Fruit fly (Drosophila melanogaster) whole organism, embryonic: Measurements from ENCODE around the gene CG15044.

ENCODE experiments used
- Adf1 ChIP-seq: fragments of 200-800 bp; sonication (Bioruptor generic); IDR thresholded peaks from 2 replicates; pipeline ENCODE4 v1.3.6; 2022; ENCODE audit warnings: missing biosample characterization, missing genetic modification characterization
- Aef1 ChIP-seq: fragments of 200-800 bp; sonication (Bioruptor generic); IDR thresholded peaks from 3 replicates; pipeline ENCODE4 v1.3.6; 2022; ENCODE audit warnings: missing biosample characterization, missing genetic modification characterization
- Antp ChIP-seq: fragments of 200-800 bp; sonication (Bioruptor generic); optimal IDR thresholded peaks from 3 replicates; lab custom pipeline; 2016; ENCODE audit warnings: missing biosample characterization, missing genetic modification characterization
- BEAF-32 ChIP-seq: fragments of 200-800 bp; sonication (Bioruptor generic); optimal IDR thresholded peaks from 3 replicates; lab custom pipeline; 2017; ENCODE audit warnings: missing biosample characterization, missing genetic modification characterization, mild to moderate bottlenecking, moderate library complexity, missing genetic modification reagents
- CG1024 ChIP-seq: fragments of 200-800 bp; sonication (Bioruptor generic); IDR thresholded peaks from 2 replicates; pipeline ENCODE4 v1.3.6; 2022; ENCODE audit warnings: missing biosample characterization, missing genetic modification characterization
- CG10979 ChIP-seq: fragments of 200-800 bp; sonication (Bioruptor generic); optimal IDR thresholded peaks from 2 replicates; lab custom pipeline; 2018; ENCODE audit warnings: missing biosample characterization, mild to moderate bottlenecking, missing genetic modification characterization, moderate library complexity
- CG12236 ChIP-seq: fragments of 200-800 bp; sonication (Bioruptor generic); optimal IDR thresholded peaks from 2 replicates; lab custom pipeline; 2016; ENCODE audit warnings: missing biosample characterization, missing genetic modification characterization
- CG13424 ChIP-seq: fragments of 200-800 bp; sonication (Bioruptor generic); optimal IDR thresholded peaks from 2 replicates; lab custom pipeline; 2019; ENCODE audit warnings: missing biosample characterization, mild to moderate bottlenecking, missing genetic modification characterization, moderate library complexity
- CG13894 ChIP-seq: fragments of 200-800 bp; sonication (Bioruptor generic); optimal IDR thresholded peaks from 3 replicates; lab custom pipeline; 2018; ENCODE audit warnings: missing biosample characterization, mild to moderate bottlenecking, missing genetic modification characterization, moderate library complexity
- CG14441 ChIP-seq: fragments of 200-800 bp; sonication (Bioruptor generic); IDR thresholded peaks from 2 replicates; pipeline ENCODE4 v1.3.6; 2022; ENCODE audit warnings: missing biosample characterization, missing genetic modification characterization
- CG15073 ChIP-seq: fragments of 200-800 bp; sonication (Bioruptor generic); optimal IDR thresholded peaks from 2 replicates; lab custom pipeline; 2016; ENCODE audit warnings: missing biosample characterization, missing genetic modification characterization
- CG1647 ChIP-seq: fragments of 200-800 bp; sonication (Bioruptor generic); optimal IDR thresholded peaks from 3 replicates; lab custom pipeline; 2016; ENCODE audit warnings: missing biosample characterization, missing genetic modification characterization
- CG18599 ChIP-seq: fragments of 200-800 bp; sonication (Bioruptor generic); optimal IDR thresholded peaks from 3 replicates; lab custom pipeline; 2017; ENCODE audit warnings: missing biosample characterization, missing genetic modification characterization, mild to moderate bottlenecking, moderate library complexity, missing genetic modification reagents
- CG31224 ChIP-seq: fragments of 200-800 bp; sonication (Bioruptor generic); IDR thresholded peaks from 2 replicates; pipeline ENCODE4 v1.3.6; 2022; ENCODE audit warnings: missing biosample characterization, missing genetic modification characterization
- CG32532 ChIP-seq: fragments of 200-800 bp; sonication (Bioruptor generic); IDR thresholded peaks from 2 replicates; pipeline ENCODE4 v1.3.6; 2022; ENCODE audit warnings: missing biosample characterization, missing genetic modification characterization
- CG4360 ChIP-seq: fragments of 200-800 bp; sonication (Bioruptor generic); IDR thresholded peaks from 2 replicates; pipeline ENCODE4 v1.3.6; 2022; ENCODE audit warnings: missing biosample characterization, missing genetic modification characterization
- CG4707 ChIP-seq: fragments of 200-800 bp; sonication (Bioruptor generic); optimal IDR thresholded peaks from 2 replicates; lab custom pipeline; 2018; ENCODE audit warnings: missing biosample characterization, mild to moderate bottlenecking, missing genetic modification characterization, moderate library complexity
- CG6175 ChIP-seq: fragments of 200-800 bp; sonication (Bioruptor generic); IDR thresholded peaks from 3 replicates; pipeline ENCODE4 v1.3.6; 2022; ENCODE audit warnings: missing biosample characterization, missing genetic modification characterization
- CG8290 ChIP-seq, 3 experiments: fragments of 200-800 bp; sonication (Bioruptor generic); optimal IDR thresholded peaks; 2 replicates each; lab custom pipeline; 2016 to 2019; ENCODE audit warnings: missing biosample characterization in 3 of 3, missing genetic modification characterization in 3 of 3, mild to moderate bottlenecking in 2 of 3, moderate library complexity in 1 of 3
- CG8944 ChIP-seq: fragments of 200-800 bp; sonication (Bioruptor generic); optimal IDR thresholded peaks from 3 replicates; lab custom pipeline; 2016; ENCODE audit warnings: missing biosample characterization, missing genetic modification characterization
- CG9215 ChIP-seq: fragments of 200-800 bp; sonication (Bioruptor generic); IDR thresholded peaks from 2 replicates; pipeline ENCODE4 v1.3.6; 2022; ENCODE audit warnings: missing biosample characterization, missing genetic modification characterization
- Camta ChIP-seq: fragments of 200-800 bp; sonication (Bioruptor generic); optimal IDR thresholded peaks from 2 replicates; lab custom pipeline; 2016; ENCODE audit warnings: missing biosample characterization, missing genetic modification characterization
- CkIIα-i1 ChIP-seq: fragments of 200-800 bp; sonication (Bioruptor generic); IDR thresholded peaks from 2 replicates; pipeline ENCODE4 v1.3.6; 2022; ENCODE audit warnings: missing biosample characterization, missing genetic modification characterization
- HLHmδ ChIP-seq: fragments of 200-800 bp; sonication (Bioruptor generic); optimal IDR thresholded peaks from 2 replicates; lab custom pipeline; 2018; ENCODE audit warnings: missing biosample characterization, mild to moderate bottlenecking, missing genetic modification characterization, moderate library complexity
- Hand ChIP-seq: fragments of 200-800 bp; sonication (Bioruptor generic); optimal IDR thresholded peaks from 2 replicates; lab custom pipeline; 2017; ENCODE audit warnings: mild to moderate bottlenecking, missing biosample characterization, missing genetic modification reagents, missing genetic modification characterization
- Lim3 ChIP-seq: fragments of 200-800 bp; sonication (Bioruptor generic); IDR thresholded peaks from 2 replicates; pipeline ENCODE4 v1.3.6; 2022; ENCODE audit warnings: missing biosample characterization, missing genetic modification characterization
- MESR4 ChIP-seq: fragments of 200-800 bp; sonication (Bioruptor generic); optimal IDR thresholded peaks from 2 replicates; lab custom pipeline; 2018; ENCODE audit warnings: missing biosample characterization, mild to moderate bottlenecking, missing genetic modification characterization, moderate library complexity
- Meics ChIP-seq: fragments of 200-800 bp; sonication (Bioruptor generic); optimal IDR thresholded peaks from 2 replicates; lab custom pipeline; 2017; ENCODE audit warnings: missing biosample characterization, mild to moderate bottlenecking, missing genetic modification characterization
- Mes4 ChIP-seq: fragments of 200-800 bp; sonication (Bioruptor generic); optimal IDR thresholded peaks from 2 replicates; lab custom pipeline; 2016; ENCODE audit warnings: missing biosample characterization, missing genetic modification characterization
- Oli ChIP-seq: fragments of 200-800 bp; sonication (Bioruptor generic); optimal IDR thresholded peaks from 2 replicates; lab custom pipeline; 2018; ENCODE audit warnings: missing biosample characterization, mild to moderate bottlenecking, missing genetic modification characterization, moderate library complexity
- Poxn ChIP-seq: fragments of 200-800 bp; sonication (Bioruptor generic); IDR thresholded peaks from 2 replicates; pipeline ENCODE4 v1.3.6; 2022; ENCODE audit warnings: missing biosample characterization, missing genetic modification characterization
- ab ChIP-seq: fragments of 200-800 bp; sonication (Bioruptor generic); optimal IDR thresholded peaks from 2 replicates; lab custom pipeline; 2016; ENCODE audit warnings: missing biosample characterization, missing genetic modification characterization
- ap ChIP-seq: fragments of 200-800 bp; sonication (Bioruptor generic); IDR thresholded peaks from 2 replicates; pipeline ENCODE4 v1.3.6; 2022; ENCODE audit warnings: missing biosample characterization, missing genetic modification characterization
- ash1 ChIP-seq: fragments of 200-800 bp; sonication (Bioruptor generic); optimal IDR thresholded peaks from 2 replicates; lab custom pipeline; 2018; ENCODE audit warnings: missing biosample characterization, mild to moderate bottlenecking, missing genetic modification characterization
- br ChIP-seq: fragments of >200 bp; optimal IDR thresholded peaks from 2 replicates; lab custom pipeline; 2017
- corto ChIP-seq: fragments of 200-800 bp; sonication (Bioruptor generic); optimal IDR thresholded peaks from 2 replicates; lab custom pipeline; 2016; ENCODE audit warnings: missing biosample characterization, mild to moderate bottlenecking, missing genetic modification characterization, moderate library complexity
- en ChIP-seq: fragments of 200-800 bp; sonication (Bioruptor generic); optimal IDR thresholded peaks from 2 replicates; lab custom pipeline; 2016; ENCODE audit warnings: missing biosample characterization, missing genetic modification characterization
- esg ChIP-seq: fragments of 200-800 bp; sonication (Bioruptor generic); conservative IDR thresholded peaks from 2 replicates; pipeline ENCODE4 v1.3.6; 2022; ENCODE audit warnings: missing biosample characterization, missing genetic modification characterization
- gce ChIP-seq: fragments of 200-800 bp; sonication (Bioruptor generic); IDR thresholded peaks from 3 replicates; pipeline ENCODE4 v1.3.6; 2022; ENCODE audit warnings: missing biosample characterization, missing genetic modification characterization
- gsb-n ChIP-seq: fragments of 200-800 bp; sonication (Bioruptor generic); optimal IDR thresholded peaks from 3 replicates; lab custom pipeline; 2018; ENCODE audit warnings: missing biosample characterization, mild to moderate bottlenecking, missing genetic modification characterization
- h ChIP-seq: fragments of >200 bp; optimal IDR thresholded peaks from 2 replicates; lab custom pipeline; 2017
- her ChIP-seq: fragments of 200-800 bp; sonication (Bioruptor generic); optimal IDR thresholded peaks from 2 replicates; lab custom pipeline; 2016; ENCODE audit warnings: missing biosample characterization, missing genetic modification characterization
- kah ChIP-seq: fragments of 200-800 bp; sonication (Bioruptor generic); optimal IDR thresholded peaks from 2 replicates; lab custom pipeline; 2018; ENCODE audit warnings: missing biosample characterization, mild to moderate bottlenecking, missing genetic modification characterization
- lmd ChIP-seq: fragments of 200-800 bp; sonication (Bioruptor generic); IDR thresholded peaks from 2 replicates; pipeline ENCODE4 v1.3.6; 2022; ENCODE audit warnings: missing biosample characterization, missing genetic modification characterization
- luna ChIP-seq: fragments of 200-800 bp; sonication (Bioruptor generic); optimal IDR thresholded peaks from 2 replicates; lab custom pipeline; 2016; ENCODE audit warnings: missing biosample characterization, missing genetic modification characterization
- mam ChIP-seq: fragments of 200-800 bp; sonication (Bioruptor generic); optimal IDR thresholded peaks from 3 replicates; lab custom pipeline; 2016; ENCODE audit warnings: missing biosample characterization, missing genetic modification characterization
- pnt ChIP-seq: fragments of 200-800 bp; sonication (Bioruptor generic); optimal IDR thresholded peaks from 3 replicates; lab custom pipeline; 2016; ENCODE audit warnings: missing biosample characterization, missing genetic modification characterization
- row ChIP-seq: fragments of 200-800 bp; sonication (Bioruptor generic); IDR thresholded peaks from 3 replicates; pipeline ENCODE4 v1.3.6; 2022; ENCODE audit warnings: missing biosample characterization, missing genetic modification characterization
- sc ChIP-seq, 3 experiments: fragments of >200 bp in 2 of 3; fragments of 200-800 bp in 1 of 3; sonication (Bioruptor generic) in 1 of 3; optimal IDR thresholded peaks; 2 replicates in 2 of 3; 3 replicates in 1 of 3; lab custom pipeline; 2017; ENCODE audit warnings: mild to moderate bottlenecking in 1 of 3, missing biosample characterization in 1 of 3, missing genetic modification characterization in 1 of 3, missing genetic modification reagents in 1 of 3
- sens ChIP-seq: fragments of 200-800 bp; sonication (Bioruptor generic); peaks from one replicate; lab custom pipeline; 2016; ENCODE audit warnings: missing biosample characterization, missing genetic modification characterization
- slbo ChIP-seq: fragments of 200-800 bp; sonication (Bioruptor generic); IDR thresholded peaks from 2 replicates; pipeline ENCODE4 v1.3.6; 2022; ENCODE audit warnings: missing biosample characterization, missing genetic modification characterization
- ttk ChIP-seq: fragments of 200-800 bp; sonication (Bioruptor generic); IDR thresholded peaks from 2 replicates; pipeline ENCODE4 v2.1.2; 2022; ENCODE audit warnings: missing biosample characterization, missing genetic modification characterization
- wek ChIP-seq: fragments of 200-800 bp; sonication (Bioruptor generic); optimal IDR thresholded peaks from 3 replicates; lab custom pipeline; 2018; ENCODE audit warnings: missing biosample characterization, mild to moderate bottlenecking, missing genetic modification characterization, moderate library complexity

Gene CG15044

dm6 chrX:18452717-18453116 lies 39.1 kb downstream of the CG15044 start (continued):
- no peak for TF ChIP-seq wek (GFP tag; lab: Kevin White, UChicago)
- TF ChIP-seq Poxn: no peak
- no peak for TF ChIP-seq ap
- TF ChIP-seq kah: no peak
- TF ChIP-seq CG1024 (GFP tag; lab: Robert Waterston, UW): no peak
- TF ChIP-seq CG18599 (GFP tag; lab: Kevin White, UChicago): peak; percentile 38
- no peak for TF ChIP-seq Aef1 (GFP tag; lab: Robert Waterston, UW)
- peak; percentile 66 for TF ChIP-seq sens (GFP tag; lab: Kevin White, UChicago)
- peak; percentile 16; the same call in 1 of the 2 replicates for TF ChIP-seq CG9215 (GFP tag; lab: Robert Waterston, UW)
- no peak for TF ChIP-seq ttk
- TF ChIP-seq HLHmδ (GFP tag; lab: Kevin White, UChicago): no peak
- TF ChIP-seq Mes4 (GFP tag; lab: Kevin White, UChicago): no peak
- no peak for TF ChIP-seq CkIIα-i1
- no peak for TF ChIP-seq corto (GFP tag; lab: Kevin White, UChicago)
- TF ChIP-seq Adf1 (GFP tag; lab: Robert Waterston, UW): no peak
- TF ChIP-seq ab (GFP tag; lab: Kevin White, UChicago): no peak
- no peak for TF ChIP-seq Hand (GFP tag; lab: Kevin White, UChicago)
- no peak for TF ChIP-seq CG8944 (GFP tag; lab: Kevin White, UChicago)
- no peak for TF ChIP-seq mam
- TF ChIP-seq BEAF-32: no peak
- TF ChIP-seq CG12236 (GFP tag; lab: Kevin White, UChicago): no peak
- no peak for TF ChIP-seq CG15073 (GFP tag; lab: Kevin White, UChicago)
- TF ChIP-seq h (lab: Kevin White, UChicago): no peak
- TF ChIP-seq en (GFP tag; lab: Kevin White, UChicago): no peak
- peak; percentile 59 for TF ChIP-seq row (GFP tag; lab: Robert Waterston, UW)
- TF ChIP-seq CG1647: no peak
- TF ChIP-seq CG14441 (GFP tag; lab: Robert Waterston, UW): no peak
- TF ChIP-seq CG31224 (GFP tag; lab: Robert Waterston, UW): no peak
- no peak for TF ChIP-seq CG13894 (tag; lab: Kevin White, UChicago)
- TF ChIP-seq gce (GFP tag; lab: Robert Waterston, UW): no peak
- TF ChIP-seq luna (GFP tag; lab: Kevin White, UChicago): no peak
- no peak for TF ChIP-seq pnt (GFP tag; lab: Kevin White, UChicago)
- no peak for TF ChIP-seq Oli (tag; lab: Kevin White, UChicago)
- no peak for TF ChIP-seq CG6175 (GFP tag; lab: Robert Waterston, UW)
- no peak for TF ChIP-seq br (lab: Kevin White, UChicago)
- no peak for TF ChIP-seq Lim3 (GFP tag; lab: Robert Waterston, UW)
- no peak for TF ChIP-seq MESR4
- TF ChIP-seq sc (optimal IDR thresholded peaks at IDR 0.05; lab: Kevin White, UChicago): no peak
- TF ChIP-seq sc (GFP tag; optimal IDR thresholded peaks at IDR 0.05; lab: Kevin White, UChicago): no peak
- TF ChIP-seq lmd (GFP tag; lab: Robert Waterston, UW): no peak
- no peak for TF ChIP-seq CG10979 (tag; lab: Kevin White, UChicago)
- no peak for TF ChIP-seq CG13424 (tag; lab: Kevin White, UChicago)
- TF ChIP-seq Meics (GFP tag; lab: Kevin White, UChicago): peak; percentile 12
- TF ChIP-seq gsb-n: no peak
- no peak for TF ChIP-seq CG4360 (GFP tag; lab: Robert Waterston, UW)
- no peak for TF ChIP-seq CG32532 (GFP tag; lab: Robert Waterston, UW)
- no peak for TF ChIP-seq Antp
- TF ChIP-seq Camta: no peak
- TF ChIP-seq CG8290 (GFP tag; optimal IDR thresholded peaks at IDR 0.05; lab: Kevin White, UChicago): no peak
- no peak for TF ChIP-seq CG8290 (tag; optimal IDR thresholded peaks at IDR 0.05; lab: Kevin White, UChicago)
- TF ChIP-seq her (GFP tag; lab: Kevin White, UChicago): no peak
- TF ChIP-seq slbo (GFP tag; lab: Robert Waterston, UW): peak; percentile 36
- TF ChIP-seq ash1 (GFP tag; lab: Kevin White, UChicago): no peak
- no peak for TF ChIP-seq CG4707 (GFP tag; lab: Kevin White, UChicago)
- TF ChIP-seq esg (GFP tag; lab: Robert Waterston, UW): no peak
